Worm (Caenorhabditis elegans): Measurements from ENCODE around the gene Y7A5A.6.

Gene Y7A5A.6

DNA sequence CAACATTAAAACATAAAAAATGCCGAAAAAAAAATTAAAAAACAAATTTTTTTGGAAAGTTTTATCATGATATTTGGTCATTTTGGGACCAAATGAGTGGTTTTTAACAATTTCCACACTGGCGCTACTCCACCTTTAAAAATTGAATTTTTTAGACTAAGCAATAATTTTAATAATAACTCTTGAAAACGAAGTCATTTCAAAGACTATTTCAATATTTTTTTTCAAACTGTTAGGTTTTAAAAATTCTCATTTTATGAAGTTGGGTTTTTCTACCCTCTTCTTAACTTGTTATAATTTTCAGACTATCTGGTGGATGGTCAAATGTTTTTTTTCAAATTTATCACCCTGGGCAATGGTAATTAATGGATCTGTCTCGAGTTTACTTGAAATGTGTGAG, 22.7 kb upstream of the Y7A5A.6 start, which contains the start of gene Y7A5A.8:
Y7A5A.8 (plus strand) TSS at position 301 of the 400 bp plus-strand sequence.
- TF ChIP-seq lin-14 (GFP tag; optimal IDR thresholded peaks at IDR 0.05) (no peak), nhr-71 (tag; optimal IDR thresholded peaks at IDR 0.05) (no peak), fkh-8 (tag; optimal IDR thresholded peaks at IDR 0.05) (no peak), lir-3 (tag; optimal IDR thresholded peaks at IDR 0.05; ENCODE audit: poor library complexity) (no peak), aly-2 (tag; optimal IDR thresholded peaks at IDR 0.05) (no peak), lin-15B (tag; optimal IDR thresholded peaks at IDR 0.05) (no peak), mab-9 (GFP tag; IDR thresholded peaks at IDR 0.05) (no peak)

DNA sequence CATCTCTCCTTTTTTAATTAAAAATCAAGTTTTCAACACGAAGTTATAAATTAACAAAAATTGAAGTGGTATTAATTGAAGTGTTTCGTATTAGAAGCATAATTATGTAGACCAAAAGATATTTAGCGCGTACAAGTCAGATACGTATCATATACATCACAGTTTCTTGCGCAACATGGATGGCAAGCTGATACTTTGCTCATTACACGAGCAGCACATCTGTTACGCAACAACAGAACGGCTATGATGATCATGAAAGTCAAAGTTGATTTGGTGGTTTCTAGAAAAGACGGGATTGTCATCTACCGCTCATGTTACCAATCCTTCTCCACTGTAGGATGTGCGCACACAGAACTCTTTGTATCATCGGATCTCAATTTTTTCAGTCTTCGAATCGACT, 15.1 kb upstream of the Y7A5A.6 start:
- no peak for TF ChIP-seq pax-3 (tag; optimal IDR thresholded peaks at IDR 0.05)
- TF ChIP-seq tbx-2 (tag; optimal IDR thresholded peaks at IDR 0.05), result no peak
- TF ChIP-seq skn-1 (tag; optimal IDR thresholded peaks at IDR 0.05), result no peak
- no peak for TF ChIP-seq ceh-90 (tag; optimal IDR thresholded peaks at IDR 0.05)
- no peak for TF ChIP-seq pag-3 (tag; optimal IDR thresholded peaks at IDR 0.05; ENCODE audit: borderline replicate concordance, insufficient read depth)
- TF ChIP-seq lin-14 (GFP tag; optimal IDR thresholded peaks at IDR 0.05), result no peak
- TF ChIP-seq lsy-2 (tag; optimal IDR thresholded peaks at IDR 0.05), result no peak
- no peak for TF ChIP-seq nhr-12 (tag; optimal IDR thresholded peaks at IDR 0.05)

DNA sequence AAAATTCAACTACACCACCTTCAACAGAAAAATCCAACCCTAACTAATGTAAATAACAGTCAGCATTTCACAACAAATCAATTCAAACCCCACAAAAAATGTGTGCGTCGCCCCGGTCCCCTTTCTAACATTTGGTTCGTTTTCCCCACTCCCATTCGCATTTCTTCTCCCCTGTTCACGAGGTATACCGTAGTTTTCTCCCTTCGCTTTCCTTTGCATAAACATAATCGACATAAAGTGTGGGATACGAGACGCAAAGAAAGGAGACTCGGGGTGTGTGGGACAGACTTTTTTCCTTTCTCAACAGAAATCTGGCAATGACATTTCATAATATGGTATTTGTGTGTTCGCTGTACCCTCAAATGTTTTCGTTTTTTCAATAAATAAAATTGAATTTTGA, 11.8 kb upstream of the Y7A5A.6 start:
- TF ChIP-seq lin-35 (GFP tag; optimal IDR thresholded peaks at IDR 0.05) (no peak), grh-1 (GFP tag; IDR thresholded peaks at IDR 0.05) (no peak), ama-1 (optimal IDR thresholded peaks at IDR 0.05) (no peak), fkh-10 (GFP tag; optimal IDR thresholded peaks at IDR 0.05) (no peak)

DNA sequence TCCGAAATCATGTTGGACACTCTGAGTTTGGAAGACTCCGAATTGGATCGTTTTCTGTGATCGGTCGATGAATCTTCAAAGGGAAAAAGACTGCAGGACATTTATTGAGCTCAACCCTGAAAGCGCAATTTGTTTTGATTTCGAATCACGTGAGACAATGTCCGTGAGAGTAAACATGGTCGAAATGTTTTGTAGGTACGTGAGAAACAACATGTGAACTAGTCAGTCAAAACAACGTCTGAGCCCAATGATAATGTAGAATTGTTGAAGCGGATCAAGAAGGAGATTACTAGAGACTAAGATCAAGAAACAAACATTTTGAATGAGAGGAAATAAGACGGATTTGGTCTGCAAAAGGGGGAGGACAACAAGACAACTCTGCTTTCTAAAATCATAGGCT, 4.6 kb upstream of the Y7A5A.6 start, which contains the start of gene Y7A5A.7:
Y7A5A.7 (minus strand) TSS at position 101 of the 400 bp plus-strand sequence.
- TF ChIP-seq aly-2 (tag; optimal IDR thresholded peaks at IDR 0.05) (no peak), nhr-12 (tag; optimal IDR thresholded peaks at IDR 0.05) (no peak), fkh-8 (tag; optimal IDR thresholded peaks at IDR 0.05) (peak; percentile 52)

- no peak for TF ChIP-seq blmp-1 (tag; optimal IDR thresholded peaks at IDR 0.05)
- TF ChIP-seq efl-1 (optimal IDR thresholded peaks at IDR 0.05), result no peak
- TF ChIP-seq efl-1 (GFP tag; optimal IDR thresholded peaks at IDR 0.05 in 1 of 2), result no peak
- no peak for TF ChIP-seq mab-9 (GFP tag; IDR thresholded peaks at IDR 0.05)
- no peak for TF ChIP-seq ama-1 (optimal IDR thresholded peaks at IDR 0.05)
- no peak for TF ChIP-seq alr-1 (tag; optimal IDR thresholded peaks at IDR 0.05; ENCODE audit: borderline replicate concordance)
- TF ChIP-seq lin-13 (GFP tag; optimal IDR thresholded peaks at IDR 0.05), result no peak
- no peak for TF ChIP-seq unc-62 (GFP tag; optimal IDR thresholded peaks at IDR 0.05)
Measured at ce11 chrX:15801827-15802226, 2.3 kb upstream of the Y7A5A.6 start.

DNA sequence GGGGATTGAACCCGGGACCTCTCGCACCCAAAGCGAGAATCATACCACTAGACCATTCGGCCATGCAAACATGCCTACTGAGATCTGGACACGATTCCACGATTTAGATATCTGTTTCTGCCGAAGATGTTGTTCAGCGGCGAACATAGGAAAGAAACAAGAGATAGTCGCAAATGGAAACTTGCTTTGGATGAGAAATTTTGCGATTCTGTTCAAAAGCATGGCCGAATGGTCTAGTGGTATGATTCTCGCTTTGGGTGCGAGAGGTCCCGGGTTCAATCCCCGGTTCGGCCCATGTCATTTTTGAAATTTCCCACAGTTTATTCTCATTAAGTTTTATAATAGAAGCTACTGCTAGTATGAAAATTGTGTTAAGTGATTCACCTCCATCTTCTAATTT, 2.9 kb downstream of the Y7A5A.6 start:
- peak; percentile 18; the same call in 1 of the 2 replicates for TF ChIP-seq grh-1 (GFP tag; IDR thresholded peaks at IDR 0.05)
- no peak for TF ChIP-seq irx-1 (tag; optimal IDR thresholded peaks at IDR 0.05)
- peak; percentile 22 for TF ChIP-seq nhr-90 (tag; optimal IDR thresholded peaks at IDR 0.05; ENCODE audit: poor library complexity)

DNA sequence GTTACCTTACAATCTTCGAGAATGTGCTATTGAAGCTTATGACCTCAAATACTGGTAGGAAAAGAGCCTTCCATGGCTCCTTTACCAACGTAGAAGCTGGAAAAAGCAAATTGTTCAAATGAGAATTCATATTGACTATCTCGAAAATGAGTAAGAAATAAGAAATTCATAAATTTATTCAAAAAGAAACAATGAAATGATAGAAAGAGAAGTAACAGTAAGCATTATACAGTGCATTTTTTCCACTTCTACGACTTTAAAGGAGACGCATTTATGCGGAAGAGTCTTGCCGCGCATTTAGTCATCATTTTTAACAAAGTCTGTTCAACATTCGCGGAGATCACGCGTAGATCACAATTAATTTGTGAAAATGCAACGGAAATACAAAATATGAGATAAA, 4.5 kb downstream of the Y7A5A.6 start, which contains the start of gene Y7A5A.10:
Y7A5A.10 (minus strand) TSS at position 101 of the 400 bp plus-strand sequence.
- TF ChIP-seq blmp-1 (tag; optimal IDR thresholded peaks at IDR 0.05), result no peak

DNA sequence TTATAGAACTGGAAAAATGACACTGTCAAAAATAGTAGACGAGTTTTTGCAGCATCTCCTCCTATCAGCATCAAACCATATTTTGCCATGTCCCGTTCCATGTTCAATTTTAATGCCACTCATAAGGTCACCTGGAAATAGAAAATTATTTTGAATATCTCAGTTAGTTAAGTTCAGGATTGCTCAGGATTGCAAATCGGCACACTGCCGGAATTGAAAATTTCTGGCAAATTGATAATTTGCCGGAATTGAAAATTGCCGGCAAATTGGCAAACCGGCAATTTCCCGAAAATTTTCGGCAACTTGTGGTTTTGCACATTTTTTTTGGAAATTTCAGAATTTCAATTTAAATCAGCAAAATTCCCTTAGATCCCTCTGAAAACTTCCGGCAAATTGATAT, 12.8 kb downstream of the Y7A5A.6 start, which contains the start of gene Y7A5A.5:
Y7A5A.5 (minus strand) TSS at position 101 of the 400 bp plus-strand sequence.
- TF ChIP-seq vab-15 (tag; optimal IDR thresholded peaks at IDR 0.05) (no peak), sup-37 (GFP tag; optimal IDR thresholded peaks at IDR 0.05) (no peak), unc-98 (GFP tag; IDR thresholded peaks at IDR 0.05) (no peak), hpl-2 (GFP tag; optimal IDR thresholded peaks at IDR 0.05) (no peak)

All from whole organism, L1 larva.